Worm (Caenorhabditis elegans) whole organism, mixed stage, embryonic: Measurements from ENCODE around the gene R07C3.13.

ENCODE experiments used
- M03D4.4 ChIP-seq: sonication (generic microtip); optimal IDR thresholded peaks from 2 replicates; lab custom pipeline; 2017; ENCODE audit warnings: mild to moderate bottlenecking, missing genetic modification characterization, missing compliant biosample characterization
- bed-3 ChIP-seq: fragments of 200-800 bp; sonication (Bioruptor generic); optimal IDR thresholded peaks from 3 replicates; lab custom pipeline; 2018; ENCODE audit warnings: mild to moderate bottlenecking, missing genetic modification characterization, moderate library complexity, missing compliant biosample characterization
- blmp-1 ChIP-seq: fragments of 150-350 bp; optimal IDR thresholded peaks from 2 replicates; lab custom pipeline; 2014; ENCODE audit warnings: missing biosample characterization, missing genetic modification characterization
- ceh-39 ChIP-seq: fragments of 150-350 bp; optimal IDR thresholded peaks from 2 replicates; lab custom pipeline; 2014; ENCODE audit warnings: missing biosample characterization, missing genetic modification characterization
- ceh-43 ChIP-seq: fragments of 200-800 bp; sonication (Bioruptor generic); optimal IDR thresholded peaks from 2 replicates; lab custom pipeline; 2018; ENCODE audit warnings: mild to moderate bottlenecking, missing genetic modification characterization, moderate library complexity, missing compliant biosample characterization
- ceh-83 ChIP-seq: fragments of 200-800 bp; sonication (Bioruptor generic); optimal IDR thresholded peaks from 2 replicates; lab custom pipeline; 2018; ENCODE audit warnings: mild to moderate bottlenecking, missing genetic modification characterization, missing compliant biosample characterization
- ces-1 ChIP-seq: fragments of 150-350 bp; optimal IDR thresholded peaks from 2 replicates; lab custom pipeline; 2014; ENCODE audit warnings: missing biosample characterization, missing genetic modification reagents, missing genetic modification characterization
- cnd-1 ChIP-seq: fragments of 200-800 bp; sonication (Bioruptor generic); optimal IDR thresholded peaks from 2 replicates; lab custom pipeline; 2018; ENCODE audit warnings: mild to moderate bottlenecking, missing genetic modification characterization, missing compliant biosample characterization
- flh-1 ChIP-seq: fragments of 200-800 bp; sonication (Bioruptor generic); optimal IDR thresholded peaks from 2 replicates; lab custom pipeline; 2018; ENCODE audit warnings: mild to moderate bottlenecking, missing genetic modification characterization, moderate library complexity, missing compliant biosample characterization
- ham-2 ChIP-seq: fragments of 200-800 bp; sonication (Bioruptor generic); optimal IDR thresholded peaks from 2 replicates; lab custom pipeline; 2018; ENCODE audit warnings: mild to moderate bottlenecking, missing genetic modification characterization, missing compliant biosample characterization
- hlh-1 ChIP-seq: fragments of 150-350 bp; optimal IDR thresholded peaks from 2 replicates; lab custom pipeline; 2014; ENCODE audit warnings: missing biosample characterization, missing genetic modification reagents, missing genetic modification characterization
- lin-13 ChIP-seq: fragments of 150-350 bp; optimal IDR thresholded peaks from 2 replicates; lab custom pipeline; 2014; ENCODE audit warnings: missing biosample characterization, missing genetic modification characterization
- lin-32 ChIP-seq: fragments of 200-800 bp; sonication (Bioruptor generic); optimal IDR thresholded peaks from 2 replicates; lab custom pipeline; 2018; ENCODE audit warnings: mild to moderate bottlenecking, missing genetic modification characterization, missing compliant biosample characterization
- lsy-2 ChIP-seq: fragments of 150-350 bp; optimal IDR thresholded peaks from 2 replicates; lab custom pipeline; 2014; ENCODE audit warnings: missing biosample characterization, missing genetic modification characterization
- mab-5 ChIP-seq: fragments of 150-350 bp; optimal IDR thresholded peaks from 2 replicates; lab custom pipeline; 2014; ENCODE audit warnings: missing biosample characterization, missing genetic modification characterization
- mep-1 ChIP-seq: fragments of 150-350 bp; optimal IDR thresholded peaks from 2 replicates; lab custom pipeline; 2017; ENCODE audit warnings: missing biosample characterization, missing genetic modification reagents, missing genetic modification characterization, inconsistent platforms
- mls-2 ChIP-seq: sonication (generic microtip); optimal IDR thresholded peaks from 2 replicates; lab custom pipeline; 2016; ENCODE audit warnings: mild to moderate bottlenecking, missing genetic modification characterization, moderate library complexity, missing compliant biosample characterization
- nhr-12 ChIP-seq: fragments of 150-350 bp; optimal IDR thresholded peaks from 2 replicates; lab custom pipeline; 2014; ENCODE audit warnings: missing biosample characterization, missing genetic modification characterization
- nhr-2 ChIP-seq: fragments of 150-350 bp; optimal IDR thresholded peaks from 2 replicates; lab custom pipeline; 2014; ENCODE audit warnings: missing biosample characterization, missing genetic modification characterization
- nhr-237 ChIP-seq: fragments of 150-350 bp; optimal IDR thresholded peaks from 2 replicates; lab custom pipeline; 2014; ENCODE audit warnings: missing biosample characterization, missing genetic modification characterization
- pha-4 ChIP-seq: fragments of 150-350 bp; optimal IDR thresholded peaks from 2 replicates; lab custom pipeline; 2018; ENCODE audit warnings: missing biosample characterization, missing genetic modification reagents, missing genetic modification characterization
- sem-2 ChIP-seq: fragments of 200-800 bp; sonication (Bioruptor generic); optimal IDR thresholded peaks from 2 replicates; lab custom pipeline; 2018; ENCODE audit warnings: mild to moderate bottlenecking, missing genetic modification characterization, missing compliant biosample characterization
- snpc-4 ChIP-seq: fragments of 150-350 bp; optimal IDR thresholded peaks from 2 replicates; lab custom pipeline; 2014; ENCODE audit warnings: missing biosample characterization, missing genetic modification characterization
- sptf-1 ChIP-seq: sonication (generic microtip); optimal IDR thresholded peaks from 2 replicates; lab custom pipeline; 2017; ENCODE audit warnings: mild to moderate bottlenecking, missing genetic modification characterization, moderate library complexity, missing compliant biosample characterization
- tbx-8 ChIP-seq: fragments of 200-800 bp; sonication (Bioruptor generic); optimal IDR thresholded peaks from 2 replicates; lab custom pipeline; 2018; ENCODE audit warnings: mild to moderate bottlenecking, missing genetic modification characterization, moderate library complexity, missing compliant biosample characterization
- unc-120 ChIP-seq: sonication (generic microtip); optimal IDR thresholded peaks from 2 replicates; lab custom pipeline; 2017; ENCODE audit warnings: missing genetic modification characterization, missing compliant biosample characterization; ENCODE audit not compliant: poor library complexity, severe bottlenecking
- unc-39 ChIP-seq: fragments of 150-350 bp; optimal IDR thresholded peaks from 2 replicates; lab custom pipeline; 2014; ENCODE audit warnings: missing biosample characterization, missing genetic modification characterization
- unc-62 ChIP-seq: fragments of 150-350 bp; optimal IDR thresholded peaks from 2 replicates; lab custom pipeline; 2014; ENCODE audit warnings: missing biosample characterization, missing genetic modification reagents, missing genetic modification characterization
- zip-8 ChIP-seq: fragments of 150-350 bp; optimal IDR thresholded peaks from 2 replicates; lab custom pipeline; 2014; ENCODE audit warnings: missing biosample characterization, missing genetic modification characterization
- ztf-11 ChIP-seq: fragments of 150-350 bp; optimal IDR thresholded peaks from 2 replicates; lab custom pipeline; 2014; ENCODE audit warnings: missing biosample characterization, missing genetic modification characterization

The R07C3.13 gene

ce11 chrII:938549-938948 is 11.3 kb upstream of the R07C3.13 start, which contains the start of gene R07C3.3:
TSS of gene R07C3.3 (plus strand) at chrII:938849.
- no peak for TF ChIP-seq unc-62
- TF ChIP-seq mls-2 (tag; lab: Kevin White, UChicago): no peak
- no peak for TF ChIP-seq M03D4.4 (tag; lab: Kevin White, UChicago)
- no peak for TF ChIP-seq lsy-2 (tag; lab: Kevin White, UChicago)
- TF ChIP-seq bed-3 (GFP tag; lab: Kevin White, UChicago): no peak
- TF ChIP-seq blmp-1 (tag; lab: Kevin White, UChicago): no peak
- TF ChIP-seq nhr-2 (tag; lab: Kevin White, UChicago): no peak
- no peak for TF ChIP-seq ces-1
- no peak for TF ChIP-seq unc-120 (tag; lab: Kevin White, UChicago)
- TF ChIP-seq ceh-83 (GFP tag; lab: Kevin White, UChicago): no peak
- no peak for TF ChIP-seq mep-1
- no peak for TF ChIP-seq hlh-1 (tag; lab: Kevin White, UChicago)
- no peak for TF ChIP-seq lin-32 (GFP tag; lab: Kevin White, UChicago)
- TF ChIP-seq sptf-1 (tag; lab: Kevin White, UChicago): no peak
- TF ChIP-seq, all 35 proteins: peak for 0

ce11 chrII:937265-937664 is 10.0 kb upstream of the R07C3.13 start:
- TF ChIP-seq ztf-11 (tag; lab: Kevin White, UChicago) (no peak), lin-32 (GFP tag; lab: Kevin White, UChicago) (peak; percentile 46), cnd-1 (tag; lab: Kevin White, UChicago) (peak; percentile 71), nhr-2 (tag; lab: Kevin White, UChicago) (peak; percentile 90), zip-8 (tag; lab: Kevin White, UChicago) (peak; percentile 64)

DNA sequence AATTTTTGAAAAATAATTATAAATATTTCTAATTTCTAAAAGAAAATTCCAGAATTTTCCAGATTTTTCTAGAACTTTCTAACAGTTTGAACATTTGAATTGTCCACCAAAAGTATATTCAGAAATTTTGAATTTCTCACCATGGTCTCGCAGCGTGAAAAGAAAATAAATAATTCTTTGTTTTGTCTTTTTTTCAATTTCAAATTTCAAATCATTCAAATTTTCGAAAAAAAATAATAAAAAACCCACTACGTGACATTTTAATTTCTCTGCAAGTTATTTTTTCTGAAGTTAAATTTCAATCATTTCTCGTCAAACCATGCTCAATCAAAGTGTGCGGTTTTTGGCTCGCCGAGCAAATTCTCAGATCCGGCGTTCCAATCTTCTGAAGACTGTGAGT is 5.5 kb upstream of the R07C3.13 start, which contains the start of gene acs-15:
TSS of gene acs-15 (plus strand) at position 301 of the 400 bp plus-strand sequence.
- TF ChIP-seq unc-62: no peak
- TF ChIP-seq ztf-11 (tag; lab: Kevin White, UChicago): no peak
- no peak for TF ChIP-seq tbx-8

DNA sequence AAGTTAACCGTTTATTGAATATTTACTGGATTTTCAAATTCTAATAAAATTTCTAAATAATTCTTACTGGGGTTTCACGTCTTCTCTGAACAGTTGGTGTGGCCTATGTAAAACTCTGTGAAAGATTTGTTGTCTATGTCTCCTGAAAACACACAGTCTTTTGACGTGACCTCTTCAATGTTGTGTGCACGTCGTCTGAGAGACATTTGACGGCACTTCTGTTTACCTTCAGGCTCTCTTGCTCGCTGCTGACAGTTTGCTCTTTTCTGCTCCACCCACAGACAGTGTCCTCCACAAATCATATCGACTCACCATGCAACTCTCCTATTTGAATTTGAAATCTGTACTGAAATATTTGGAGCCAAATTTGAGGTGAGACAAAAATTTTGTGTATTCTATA is 3.6 kb upstream of the R07C3.13 start, which contains the start of gene fbxc-34:
TSS of gene fbxc-34 (plus strand) at position 301 of the 400 bp plus-strand sequence.
- peak; percentile 33 for TF ChIP-seq hlh-1 (tag; lab: Kevin White, UChicago)

ce11 chrII:923521-923920 is 3.7 kb downstream of the R07C3.13 start, which contains the start of gene fbxc-28:
TSS of gene fbxc-28 (plus strand) at chrII:923821.
- no peak for TF ChIP-seq snpc-4 (tag; lab: Kevin White, UChicago)
- no peak for TF ChIP-seq lsy-2 (tag; lab: Kevin White, UChicago)
- TF ChIP-seq ztf-11 (tag; lab: Kevin White, UChicago): no peak
- no peak for TF ChIP-seq mls-2 (tag; lab: Kevin White, UChicago)
- no peak for TF ChIP-seq mep-1
- no peak for TF ChIP-seq ham-2
- no peak for TF ChIP-seq flh-1 (GFP tag; lab: Kevin White, UChicago)
- no peak for TF ChIP-seq mab-5 (tag; lab: Kevin White, UChicago)
- TF ChIP-seq zip-8 (tag; lab: Kevin White, UChicago): no peak
- TF ChIP-seq ceh-39 (tag; lab: Kevin White, UChicago): no peak
- no peak for TF ChIP-seq unc-62
- TF ChIP-seq tbx-8: no peak
- no peak for TF ChIP-seq hlh-1 (tag; lab: Kevin White, UChicago)
- TF ChIP-seq ceh-43 (GFP tag; lab: Kevin White, UChicago): no peak

- TF ChIP-seq blmp-1 (tag; lab: Kevin White, UChicago): no peak
- no peak for TF ChIP-seq nhr-237 (tag; lab: Kevin White, UChicago)
- no peak for TF ChIP-seq sem-2 (GFP tag; lab: Kevin White, UChicago)
- TF ChIP-seq flh-1 (GFP tag; lab: Kevin White, UChicago): no peak
- no peak for TF ChIP-seq zip-8 (tag; lab: Kevin White, UChicago)
- no peak for TF ChIP-seq ztf-11 (tag; lab: Kevin White, UChicago)
- TF ChIP-seq snpc-4 (tag; lab: Kevin White, UChicago): no peak
- no peak for TF ChIP-seq mep-1
- TF ChIP-seq, all 35 proteins: peak for 0
Measured at ce11 chrII:922778-923177, 4.5 kb downstream of the R07C3.13 start.

- no peak for TF ChIP-seq sem-2 (GFP tag; lab: Kevin White, UChicago)
- TF ChIP-seq unc-39 (tag; lab: Kevin White, UChicago): no peak
- TF ChIP-seq nhr-237 (tag; lab: Kevin White, UChicago): no peak
- no peak for TF ChIP-seq ztf-11 (tag; lab: Kevin White, UChicago)
- no peak for TF ChIP-seq zip-8 (tag; lab: Kevin White, UChicago)
- TF ChIP-seq unc-62: no peak
- no peak for TF ChIP-seq pha-4 (tag; lab: Kevin White, UChicago)
- no peak for TF ChIP-seq ceh-43 (GFP tag; lab: Kevin White, UChicago)
- no peak for TF ChIP-seq M03D4.4 (tag; lab: Kevin White, UChicago)
- TF ChIP-seq lin-13 (tag; lab: Kevin White, UChicago): no peak
- no peak for TF ChIP-seq ces-1
- TF ChIP-seq nhr-12: no peak
Measured at ce11 chrII:920326-920725, 6.9 kb downstream of the R07C3.13 start.
